Fruit fly (Drosophila melanogaster) whole organism, embryonic: ENCODE measurements around the gene Zwilch.

Experiments
- D ChIP-seq, 2 experiments: fragments of 200-800 bp in 1 of 2; fragments of >200 bp in 1 of 2; sonication (Bioruptor generic) in 1 of 2; optimal IDR thresholded peaks; 2 replicates in 1 of 2; 3 replicates in 1 of 2; lab custom pipeline; 2017; ENCODE audit warnings: mild to moderate bottlenecking in 1 of 2, missing biosample characterization in 1 of 2, missing genetic modification characterization in 1 of 2, missing genetic modification reagents in 1 of 2
- HmgD ChIP-seq: fragments of 200-800 bp; sonication (Bioruptor generic); optimal IDR thresholded peaks from 3 replicates; lab custom pipeline; 2016; ENCODE audit warnings: missing biosample characterization, missing genetic modification characterization
- YL-1 ChIP-seq: fragments of 200-800 bp; sonication (Bioruptor generic); optimal IDR thresholded peaks from 3 replicates; lab custom pipeline; 2017; ENCODE audit warnings: missing biosample characterization, mild to moderate bottlenecking, missing genetic modification characterization
- ase ChIP-seq: fragments of 200-800 bp; sonication (Bioruptor generic); IDR thresholded peaks from 3 replicates; pipeline ENCODE4 v1.3.6; 2022; ENCODE audit warnings: missing biosample characterization, missing genetic modification characterization
- bbx ChIP-seq: fragments of 200-800 bp; sonication (Bioruptor generic); IDR thresholded peaks from 2 replicates; pipeline ENCODE4 v1.3.6; 2022; ENCODE audit warnings: missing biosample characterization, missing genetic modification characterization; ENCODE audit not compliant: partially characterized antibody
- dati ChIP-seq: fragments of 200-800 bp; sonication (Bioruptor generic); IDR thresholded peaks from 2 replicates; pipeline ENCODE4 v1.3.6; 2022; ENCODE audit warnings: missing biosample characterization, missing genetic modification characterization
- ems ChIP-seq: fragments of 200-800 bp; sonication (Bioruptor generic); optimal IDR thresholded peaks from 3 replicates; lab custom pipeline; 2016; ENCODE audit warnings: missing biosample characterization, missing genetic modification characterization
- gcm2 ChIP-seq: fragments of 200-800 bp; sonication (Bioruptor generic); optimal IDR thresholded peaks from 2 replicates; lab custom pipeline; 2016; ENCODE audit warnings: missing biosample characterization, missing genetic modification characterization
- phol ChIP-seq: fragments of 200-800 bp; sonication (Bioruptor generic); optimal IDR thresholded peaks from 3 replicates; lab custom pipeline; 2018; ENCODE audit warnings: missing biosample characterization, mild to moderate bottlenecking, missing genetic modification characterization, moderate library complexity

dm6 chr3R:31251130-31251770, 38.1 kb upstream of the Zwilch start:
- TF ChIP-seq HmgD (GFP tag; lab: Kevin White, UChicago): no peak
- no peak for TF ChIP-seq phol (tag; lab: Kevin White, UChicago)
- no peak for TF ChIP-seq dati
- TF ChIP-seq ase: no peak
- no peak for TF ChIP-seq bbx (GFP tag; lab: Robert Waterston, UW)
- no peak for TF ChIP-seq YL-1 (GFP tag; lab: Kevin White, UChicago)
- TF ChIP-seq D (optimal IDR thresholded peaks at IDR 0.05; lab: Kevin White, UChicago): no peak
- no peak for TF ChIP-seq D (GFP tag; optimal IDR thresholded peaks at IDR 0.05; lab: Kevin White, UChicago)
- TF ChIP-seq gcm2 (GFP tag; lab: Kevin White, UChicago): no peak
- TF ChIP-seq ems (GFP tag; lab: Kevin White, UChicago): no peak
